Worm (Caenorhabditis elegans): ENCODE results near the gene Y38E10A.17.

Gene Y38E10A.17

ce11 chrII:12679635-12680034 is 45.0 kb upstream of the Y38E10A.17 start, which contains the start of the genes Y38E10A.33 and cox-10 (continued):
- TF ChIP-seq egl-13 (tag; optimal IDR thresholded peaks at IDR 0.05) (peak; percentile 48), hlh-17 (GFP tag; optimal IDR thresholded peaks at IDR 0.05; ENCODE audit: borderline replicate concordance) (no peak), jun-1 (tag; optimal IDR thresholded peaks at IDR 0.05) (peak; percentile 12), rnt-1 (tag; optimal IDR thresholded peaks at IDR 0.05) (no peak), nhr-12 (tag; optimal IDR thresholded peaks at IDR 0.05) (no peak), lin-14 (GFP tag; optimal IDR thresholded peaks at IDR 0.05) (no peak), nhr-76 (tag; optimal IDR thresholded peaks at IDR 0.05) (no peak), aly-2 (tag; optimal IDR thresholded peaks at IDR 0.05) (peak; percentile 20), mep-1 (tag; optimal IDR thresholded peaks at IDR 0.05) (peak; percentile 37), nhr-85 (tag) (peak; percentile 80), ceh-88 (GFP tag; IDR thresholded peaks at IDR 0.05) (peak; percentile 32; the same call in 1 of the 2 replicates), alr-1 (tag; optimal IDR thresholded peaks at IDR 0.05; ENCODE audit: borderline replicate concordance) (no peak), fkh-4 (tag; optimal IDR thresholded peaks at IDR 0.05; ENCODE audit: borderline replicate concordance) (no peak), C34B4.2 (tag; optimal IDR thresholded peaks at IDR 0.05) (no peak), dpl-1 (GFP tag; optimal IDR thresholded peaks at IDR 0.05) (peak; percentile 88 to 95 (median 93)), tbx-2 (tag; optimal IDR thresholded peaks at IDR 0.05) (peak; percentile 85), ztf-4 (tag; optimal IDR thresholded peaks at IDR 0.05) (no peak), nhr-84 (tag; optimal IDR thresholded peaks at IDR 0.05) (no peak), egl-27 (tag; optimal IDR thresholded peaks at IDR 0.05) (no peak), lsy-2 (tag; optimal IDR thresholded peaks at IDR 0.05) (peak; percentile 67 to 78), isw-1 (GFP tag; IDR thresholded peaks at IDR 0.05) (peak; percentile 79), hpl-2 (GFP tag; optimal IDR thresholded peaks at IDR 0.05) (no peak), lin-13 (GFP tag; optimal IDR thresholded peaks at IDR 0.05) (peak; percentile 53), nhr-47 (tag; optimal IDR thresholded peaks at IDR 0.05) (peak; percentile 86), pax-3 (tag; optimal IDR thresholded peaks at IDR 0.05) (no peak), efl-1 (optimal IDR thresholded peaks at IDR 0.05) (peak; percentile 66 to 94), efl-1 (GFP tag; optimal IDR thresholded peaks at IDR 0.05 in 1 of 2) (peak; percentile 95 to 100), pag-3 (tag; optimal IDR thresholded peaks at IDR 0.05; ENCODE audit: borderline replicate concordance, insufficient read depth) (no peak), unc-98 (GFP tag; IDR thresholded peaks at IDR 0.05) (no peak), mef-2 (tag; optimal IDR thresholded peaks at IDR 0.05) (no peak), efl-3 (GFP tag; optimal IDR thresholded peaks at IDR 0.05) (no peak), nhr-11 (tag; optimal IDR thresholded peaks at IDR 0.05) (no peak), ceh-63 (GFP tag; optimal IDR thresholded peaks at IDR 0.05) (no peak), blmp-1 (tag; optimal IDR thresholded peaks at IDR 0.05) (peak; percentile 49), unc-62 (GFP tag; optimal IDR thresholded peaks at IDR 0.05) (no peak)

ce11 chrII:12678867-12679134 is 44.2 kb upstream of the Y38E10A.17 start, which contains the start of gene Y38E10A.24:
Y38E10A.24 (plus strand) TSS chrII:12679035.
- TF ChIP-seq nhr-237 (tag; optimal IDR thresholded peaks at IDR 0.05) (no peak), unc-62 (GFP tag; optimal IDR thresholded peaks at IDR 0.05) (no peak), unc-30 (tag; optimal IDR thresholded peaks at IDR 0.05) (no peak), sup-37 (GFP tag; optimal IDR thresholded peaks at IDR 0.05) (no peak), ces-1 (GFP tag; optimal IDR thresholded peaks at IDR 0.05) (no peak)

ce11 chrII:12677975-12678866 is 43.6 kb upstream of the Y38E10A.17 start:
- peak; percentile 83 to 89 (median 87) for TF ChIP-seq dpl-1 (GFP tag; optimal IDR thresholded peaks at IDR 0.05)
- no peak for TF ChIP-seq ama-1 (optimal IDR thresholded peaks at IDR 0.05)
- no peak for TF ChIP-seq tlp-1 (tag; optimal IDR thresholded peaks at IDR 0.05)
- TF ChIP-seq lin-15B (tag; optimal IDR thresholded peaks at IDR 0.05), result peak; percentile 89
- no peak for TF ChIP-seq hpl-2 (GFP tag; optimal IDR thresholded peaks at IDR 0.05)
- TF ChIP-seq zag-1 (tag; optimal IDR thresholded peaks at IDR 0.05), result no peak
- TF ChIP-seq dsc-1 (tag; optimal IDR thresholded peaks at IDR 0.05), result peak; percentile 87
- peak; percentile 8 for TF ChIP-seq zip-4 (GFP tag; optimal IDR thresholded peaks at IDR 0.05)
- peak; percentile 14 for TF ChIP-seq sup-37 (GFP tag; optimal IDR thresholded peaks at IDR 0.05)
- no peak for TF ChIP-seq vab-15 (tag; optimal IDR thresholded peaks at IDR 0.05)
- peak; percentile 48 for TF ChIP-seq jun-1 (tag; optimal IDR thresholded peaks at IDR 0.05)
- no peak for TF ChIP-seq aha-1 (tag; optimal IDR thresholded peaks at IDR 0.05)
- TF ChIP-seq ceh-82 (tag; optimal IDR thresholded peaks at IDR 0.05), result peak; percentile 65 to 82 (median 74)
- TF ChIP-seq fkh-4 (tag; optimal IDR thresholded peaks at IDR 0.05; ENCODE audit: borderline replicate concordance), result peak; percentile 90
- TF ChIP-seq ztf-4 (tag; optimal IDR thresholded peaks at IDR 0.05), result no peak
- TF ChIP-seq nhr-85 (tag), result peak; percentile 94
- peak; percentile 67 for TF ChIP-seq egl-13 (tag; optimal IDR thresholded peaks at IDR 0.05)
- TF ChIP-seq snpc-4 (tag; optimal IDR thresholded peaks at IDR 0.05), result peak; percentile 72
- TF ChIP-seq pqm-1 (tag; optimal IDR thresholded peaks at IDR 0.05), result no peak
